Worm (Caenorhabditis elegans): ENCODE data around the gene W02B12.13.

Gene W02B12.13

DNA sequence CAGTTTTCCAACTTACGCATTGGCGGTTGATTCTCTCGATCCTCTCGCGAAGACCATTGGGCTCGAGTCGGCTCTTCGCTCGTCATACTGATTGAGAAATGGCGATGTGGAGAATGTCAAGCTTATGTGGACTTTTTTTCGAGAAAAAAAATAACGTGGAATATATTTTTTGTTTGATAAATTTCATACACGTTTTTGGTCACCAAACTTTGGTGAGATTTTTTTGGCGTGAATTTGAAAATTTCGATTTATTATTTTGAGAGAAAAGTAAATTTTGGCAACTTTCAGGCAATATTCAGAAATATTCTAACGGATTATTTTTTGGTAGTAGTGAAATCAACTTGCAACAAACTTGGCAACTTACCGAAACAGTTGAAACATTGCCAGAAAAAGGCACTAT lies 34.0 kb downstream of the W02B12.13 start, which contains the start of gene W02B12.12:
W02B12.12 (minus strand) TSS at position 101 of the 400 bp plus-strand sequence.
- TF ChIP-seq pat-9 (tag; optimal IDR thresholded peaks at IDR 0.05) = no peak
- no peak for TF ChIP-seq zip-5 (tag; optimal IDR thresholded peaks at IDR 0.05)
- TF ChIP-seq ceh-30 (tag; optimal IDR thresholded peaks at IDR 0.05) = no peak
- TF ChIP-seq hlh-13 (GFP tag; optimal IDR thresholded peaks at IDR 0.05) = no peak
- no peak for TF ChIP-seq npax-4 (tag; optimal IDR thresholded peaks at IDR 0.05)
- TF ChIP-seq hlh-30 (tag; optimal IDR thresholded peaks at IDR 0.05; ENCODE audit: insufficient read depth) = no peak
- no peak for TF ChIP-seq ref-2 (tag; optimal IDR thresholded peaks at IDR 0.05)
- no peak for TF ChIP-seq tbx-2 (tag; optimal IDR thresholded peaks at IDR 0.05)
- TF ChIP-seq nfya-1 (tag; optimal IDR thresholded peaks at IDR 0.05) = no peak
- no peak for TF ChIP-seq ceh-18 (tag; optimal IDR thresholded peaks at IDR 0.05)
- TF ChIP-seq K02D7.2 (tag; optimal IDR thresholded peaks at IDR 0.05) = no peak
- no peak for TF ChIP-seq ztf-16 (tag; optimal IDR thresholded peaks at IDR 0.05)
- no peak for TF ChIP-seq dmd-4 (tag; optimal IDR thresholded peaks at IDR 0.05; ENCODE audit: borderline replicate concordance)
- TF ChIP-seq eyg-1 (tag; optimal IDR thresholded peaks at IDR 0.05) = no peak
- TF ChIP-seq ceh-19 (GFP tag; optimal IDR thresholded peaks at IDR 0.05) = no peak
- TF ChIP-seq lin-11 (tag; optimal IDR thresholded peaks at IDR 0.05) = no peak

DNA sequence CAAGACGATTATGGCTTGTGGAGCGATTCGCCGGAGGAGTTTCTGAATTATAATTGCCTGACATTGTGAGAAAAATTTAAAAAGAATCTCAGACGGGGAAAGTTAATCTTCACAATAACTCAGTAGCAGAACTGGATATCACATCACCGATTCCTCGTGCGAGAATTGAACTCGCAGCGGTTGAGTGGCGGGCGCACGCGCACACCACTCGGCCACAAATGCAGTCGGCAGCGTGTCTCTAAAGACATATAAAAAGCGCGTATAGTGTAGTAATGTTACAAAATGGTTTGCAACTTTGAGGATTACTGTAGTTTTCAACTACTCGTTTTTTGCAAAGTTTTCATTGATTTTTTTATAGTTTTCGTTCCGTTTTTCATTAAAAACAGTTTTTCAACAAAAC lies 39.5 kb downstream of the W02B12.13 start:
- TF ChIP-seq ceh-30 (tag; optimal IDR thresholded peaks at IDR 0.05) = peak; percentile 72
- peak; percentile 70 for TF ChIP-seq unc-42 (tag; optimal IDR thresholded peaks at IDR 0.05)
- peak; percentile 97 for TF ChIP-seq syd-9 (tag; optimal IDR thresholded peaks at IDR 0.05)
- TF ChIP-seq dve-1 (tag; optimal IDR thresholded peaks at IDR 0.05) = peak; percentile 88
- peak; percentile 95 for TF ChIP-seq ceh-45 (GFP tag; IDR thresholded peaks at IDR 0.05)
- TF ChIP-seq ttx-3 (tag; optimal IDR thresholded peaks at IDR 0.05) = peak; percentile 96
- peak; percentile 86 for TF ChIP-seq ceh-2 (tag; optimal IDR thresholded peaks at IDR 0.05)
- peak; percentile 78 for TF ChIP-seq hlh-30 (tag; optimal IDR thresholded peaks at IDR 0.05; ENCODE audit: insufficient read depth)
- TF ChIP-seq nhr-11 (tag; optimal IDR thresholded peaks at IDR 0.05) = no peak
- TF ChIP-seq gmeb-2 (tag; optimal IDR thresholded peaks at IDR 0.05) = peak; percentile 97
- peak; percentile 98 for TF ChIP-seq Y22D7AL.16 (tag; optimal IDR thresholded peaks at IDR 0.05)
- TF ChIP-seq dmd-4 (tag; optimal IDR thresholded peaks at IDR 0.05; ENCODE audit: borderline replicate concordance) = peak; percentile 90
- peak; percentile 96 for TF ChIP-seq ceh-6 (GFP tag; optimal IDR thresholded peaks at IDR 0.05)
- peak; percentile 87 for TF ChIP-seq sox-2 (GFP tag; IDR thresholded peaks at IDR 0.05)
- TF ChIP-seq ceh-22 (tag; optimal IDR thresholded peaks at IDR 0.05) = peak; percentile 26
- peak; percentile 97 for TF ChIP-seq pat-9 (tag; optimal IDR thresholded peaks at IDR 0.05)
- peak; percentile 94 for TF ChIP-seq T23F11.4 (GFP tag; optimal IDR thresholded peaks at IDR 0.05)
- peak; percentile 94 for TF ChIP-seq ceh-14 (tag; optimal IDR thresholded peaks at IDR 0.05)
- TF ChIP-seq nhr-232 (tag; optimal IDR thresholded peaks at IDR 0.05) = peak; percentile 94
- no peak for TF ChIP-seq pha-4 (tag; optimal IDR thresholded peaks at IDR 0.05)
- TF ChIP-seq ztf-16 (tag; optimal IDR thresholded peaks at IDR 0.05) = peak; percentile 95
- TF ChIP-seq ceh-18 (tag; optimal IDR thresholded peaks at IDR 0.05) = peak; percentile 91
- TF ChIP-seq elt-4 (tag; optimal IDR thresholded peaks at IDR 0.05) = peak; percentile 53
- peak; percentile 95 for TF ChIP-seq tbx-2 (tag; optimal IDR thresholded peaks at IDR 0.05)
- peak; percentile 95 for TF ChIP-seq F13H6.1 (tag; optimal IDR thresholded peaks at IDR 0.05)
- peak; percentile 96 for TF ChIP-seq che-1 (tag; optimal IDR thresholded peaks at IDR 0.05)
- peak; percentile 96 for TF ChIP-seq C38D4.7 (GFP tag; optimal IDR thresholded peaks at IDR 0.05)
- peak; percentile 96 for TF ChIP-seq hlh-15 (tag; optimal IDR thresholded peaks at IDR 0.05)
- TF ChIP-seq sox-4 (tag; optimal IDR thresholded peaks at IDR 0.05) = peak; percentile 97
- TF ChIP-seq pax-1 (tag; optimal IDR thresholded peaks at IDR 0.05) = no peak
- TF ChIP-seq zip-5 (tag; optimal IDR thresholded peaks at IDR 0.05) = peak; percentile 84
- TF ChIP-seq ama-1 (optimal IDR thresholded peaks at IDR 0.05) = no peak
- TF ChIP-seq ref-2 (tag; optimal IDR thresholded peaks at IDR 0.05) = peak; percentile 96
- peak; percentile 93 for TF ChIP-seq fax-1 (tag; optimal IDR thresholded peaks at IDR 0.05)
- TF ChIP-seq ceh-19 (GFP tag; optimal IDR thresholded peaks at IDR 0.05) = peak; percentile 96
- TF ChIP-seq unc-55 (GFP tag; optimal IDR thresholded peaks at IDR 0.05) = no peak
- TF ChIP-seq K02D7.2 (tag; optimal IDR thresholded peaks at IDR 0.05) = peak; percentile 96
- peak; percentile 84 for TF ChIP-seq K09A11.1 (tag; optimal IDR thresholded peaks at IDR 0.05; ENCODE audit: insufficient read depth)
- TF ChIP-seq ceh-31 (tag; optimal IDR thresholded peaks at IDR 0.05) = peak; percentile 85
- TF ChIP-seq unc-86 (tag; optimal IDR thresholded peaks at IDR 0.05) = peak; percentile 93
- TF ChIP-seq odd-2 (tag; optimal IDR thresholded peaks at IDR 0.05) = peak; percentile 80
- TF ChIP-seq elt-2 (tag; optimal IDR thresholded peaks at IDR 0.05) = peak; percentile 98
- peak; percentile 94 for TF ChIP-seq ceh-48 (tag; optimal IDR thresholded peaks at IDR 0.05)
- TF ChIP-seq ceh-34 (tag; optimal IDR thresholded peaks at IDR 0.05) = peak; percentile 96
- peak; percentile 95 for TF ChIP-seq eyg-1 (tag; optimal IDR thresholded peaks at IDR 0.05)
